ENCODE assay signal across 1 fruit fly cellular context in genomic region chr3L:606490-607327, dm6.
A peak's percentile ranks its signal among the peaks of the same experiment; 100 is the strongest.
TF ChIP-seq lines count a peak whose summit lies in the region.

Gene Reg-2 (minus strand): TSS chr3L:606569.

TF ChIP-seq in whole organism, embryonic, 481 proteins besides CTCF, POLR2A, EP300 and RAD21 (continued from another document):
- no peak for TF ChIP-seq CG6683 (GFP tag; optimal IDR thresholded peaks at IDR 0.05; lab: Kevin White, UChicago)
- TF ChIP-seq Bgb (GFP tag; IDR thresholded peaks at IDR 0.05; lab: Robert Waterston, UW; ENCODE audit: partially characterized antibody): no peak
- TF ChIP-seq CG6689 (GFP tag; IDR thresholded peaks at IDR 0.05; lab: Robert Waterston, UW): no peak
- TF ChIP-seq CG8388 (GFP tag; optimal IDR thresholded peaks at IDR 0.05; lab: Kevin White, UChicago): no peak
- TF ChIP-seq tup (GFP tag; optimal IDR thresholded peaks at IDR 0.05; lab: Kevin White, UChicago): no peak
- TF ChIP-seq gro (GFP tag; optimal IDR thresholded peaks at IDR 0.05; lab: Kevin White, UChicago): no peak
- no peak for TF ChIP-seq CG13123 (GFP tag; optimal IDR thresholded peaks at IDR 0.05; lab: Kevin White, UChicago)
- no peak for TF ChIP-seq Poxn (GFP tag; IDR thresholded peaks at IDR 0.05; lab: Robert Waterston, UW)
- TF ChIP-seq dmrt99B (tag; optimal IDR thresholded peaks at IDR 0.05; lab: Kevin White, UChicago): peak; percentile 1
- TF ChIP-seq ranshi (GFP tag; IDR thresholded peaks at IDR 0.05; lab: Robert Waterston, UW): no peak
- no peak for TF ChIP-seq eyg (GFP tag; optimal IDR thresholded peaks at IDR 0.05; lab: Kevin White, UChicago)
- no peak for TF ChIP-seq fd3F (GFP tag; optimal IDR thresholded peaks at IDR 0.05; lab: Kevin White, UChicago)
- TF ChIP-seq CG30020 (tag; optimal IDR thresholded peaks at IDR 0.05; lab: Kevin White, UChicago): no peak
- no peak for TF ChIP-seq NfI (GFP tag; optimal IDR thresholded peaks at IDR 0.05; lab: Kevin White, UChicago)
- TF ChIP-seq bcd (GFP tag; optimal IDR thresholded peaks at IDR 0.05; lab: Kevin White, UChicago): no peak
- TF ChIP-seq luna (GFP tag; optimal IDR thresholded peaks at IDR 0.05; lab: Kevin White, UChicago): no peak
- TF ChIP-seq CG9215 (GFP tag; IDR thresholded peaks at IDR 0.05; lab: Robert Waterston, UW): no peak
- no peak for TF ChIP-seq ase (GFP tag; IDR thresholded peaks at IDR 0.05; lab: Robert Waterston, UW)
- TF ChIP-seq br (optimal IDR thresholded peaks at IDR 0.05; lab: Kevin White, UChicago): no peak
- TF ChIP-seq CHES-1-like (GFP tag; optimal IDR thresholded peaks at IDR 0.05; lab: Kevin White, UChicago): no peak
- peak; percentile 28 for TF ChIP-seq CG12155 (GFP tag; optimal IDR thresholded peaks at IDR 0.05; lab: Kevin White, UChicago)
- no peak for TF ChIP-seq ato (GFP tag; IDR thresholded peaks at IDR 0.05; lab: Robert Waterston, UW; ENCODE audit: partially characterized antibody)
- no peak for TF ChIP-seq D19B (GFP tag; optimal IDR thresholded peaks at IDR 0.05; lab: Kevin White, UChicago)
- TF ChIP-seq hkb (optimal IDR thresholded peaks at IDR 0.05; lab: Kevin White, UChicago): no peak
- TF ChIP-seq hkb (GFP tag; IDR thresholded peaks at IDR 0.05; lab: Robert Waterston, UW): no peak
- no peak for TF ChIP-seq CG32772 (GFP tag; IDR thresholded peaks at IDR 0.05; lab: Robert Waterston, UW)
- peak; percentile 86 for TF ChIP-seq chinmo (GFP tag; IDR thresholded peaks at IDR 0.05; lab: Robert Waterston, UW; ENCODE audit: partially characterized antibody)
- TF ChIP-seq CG12391 (tag; optimal IDR thresholded peaks at IDR 0.05; lab: Kevin White, UChicago): peak; percentile 45
- TF ChIP-seq CG15696 (tag; optimal IDR thresholded peaks at IDR 0.05; lab: Kevin White, UChicago): peak; percentile 46
- no peak for TF ChIP-seq CG17802 (tag; optimal IDR thresholded peaks at IDR 0.05; lab: Kevin White, UChicago)
- TF ChIP-seq C15 (GFP tag; IDR thresholded peaks at IDR 0.05; lab: Robert Waterston, UW): no peak
- TF ChIP-seq Optix (GFP tag; IDR thresholded peaks at IDR 0.05; lab: Robert Waterston, UW): no peak
- no peak for TF ChIP-seq CG1024 (GFP tag; IDR thresholded peaks at IDR 0.05; lab: Robert Waterston, UW)
- TF ChIP-seq bab2 (GFP tag; optimal IDR thresholded peaks at IDR 0.05; lab: Kevin White, UChicago): no peak
- no peak for TF ChIP-seq ham (GFP tag; IDR thresholded peaks at IDR 0.05; lab: Robert Waterston, UW)
- no peak for TF ChIP-seq fu2 (GFP tag; optimal IDR thresholded peaks at IDR 0.05; lab: Kevin White, UChicago)
- TF ChIP-seq CG4424 (GFP tag; optimal IDR thresholded peaks at IDR 0.05; lab: Kevin White, UChicago): peak; percentile 29
- no peak for TF ChIP-seq CG8281 (tag; optimal IDR thresholded peaks at IDR 0.05; lab: Kevin White, UChicago)
- no peak for TF ChIP-seq CG3407 (GFP tag; optimal IDR thresholded peaks at IDR 0.05; lab: Kevin White, UChicago)
- no peak for TF ChIP-seq Dip3 (GFP tag; optimal IDR thresholded peaks at IDR 0.05; lab: Kevin White, UChicago)
- no peak for TF ChIP-seq CG11696 (GFP tag; IDR thresholded peaks at IDR 0.05; lab: Robert Waterston, UW)
- TF ChIP-seq Rfx (GFP tag; IDR thresholded peaks at IDR 0.05; lab: Robert Waterston, UW): peak; percentile 39; the same call in 1 of the 2 replicates
- no peak for TF ChIP-seq MESR4 (GFP tag; optimal IDR thresholded peaks at IDR 0.05; lab: Kevin White, UChicago)
- TF ChIP-seq CG10274 (GFP tag; optimal IDR thresholded peaks at IDR 0.05; lab: Kevin White, UChicago): no peak
- TF ChIP-seq nom (GFP tag; optimal IDR thresholded peaks at IDR 0.05; lab: Kevin White, UChicago): peak; percentile 37
- TF ChIP-seq Dek (tag; optimal IDR thresholded peaks at IDR 0.05; lab: Kevin White, UChicago): peak; percentile 40
- TF ChIP-seq Taf1 (GFP tag; IDR thresholded peaks at IDR 0.05; lab: Robert Waterston, UW): no peak
- TF ChIP-seq CG4404 (GFP tag; IDR thresholded peaks at IDR 0.05; lab: Robert Waterston, UW): no peak
- no peak for TF ChIP-seq Ptx1 (GFP tag; IDR thresholded peaks at IDR 0.05; lab: Robert Waterston, UW)
- peak; percentile 28 for TF ChIP-seq CG12071 (GFP tag; optimal IDR thresholded peaks at IDR 0.05; lab: Kevin White, UChicago)
- no peak for TF ChIP-seq CG11695 (GFP tag; IDR thresholded peaks at IDR 0.05; lab: Robert Waterston, UW)
- TF ChIP-seq CG11085 (GFP tag; IDR thresholded peaks at IDR 0.05; lab: Robert Waterston, UW): no peak
- TF ChIP-seq dm (GFP tag; optimal IDR thresholded peaks at IDR 0.05; lab: Kevin White, UChicago): no peak
- TF ChIP-seq nerfin-2 (GFP tag; IDR thresholded peaks at IDR 0.05; lab: Robert Waterston, UW; ENCODE audit: partially characterized antibody): no peak
- TF ChIP-seq her (GFP tag; optimal IDR thresholded peaks at IDR 0.05; lab: Kevin White, UChicago): no peak
- no peak for TF ChIP-seq YL-1 (GFP tag; optimal IDR thresholded peaks at IDR 0.05; lab: Kevin White, UChicago)
- no peak for TF ChIP-seq Sry-β (GFP tag; optimal IDR thresholded peaks at IDR 0.05; lab: Kevin White, UChicago)
- TF ChIP-seq CG17385 (GFP tag; optimal IDR thresholded peaks at IDR 0.05; lab: Kevin White, UChicago): peak; percentile 19
- TF ChIP-seq Chrac-16 (GFP tag; optimal IDR thresholded peaks at IDR 0.05; lab: Kevin White, UChicago): peak; percentile 28
- TF ChIP-seq sd (tag; optimal IDR thresholded peaks at IDR 0.05; lab: Kevin White, UChicago): peak; percentile 24
- peak; percentile 19 for TF ChIP-seq CG2116 (GFP tag; optimal IDR thresholded peaks at IDR 0.05; lab: Kevin White, UChicago)
- TF ChIP-seq tll (GFP tag; optimal IDR thresholded peaks at IDR 0.05; lab: Kevin White, UChicago): no peak
- TF ChIP-seq so (GFP tag; IDR thresholded peaks at IDR 0.05; lab: Robert Waterston, UW): peak; percentile 47; the same call in 1 of the 3 replicates
- TF ChIP-seq sr (GFP tag; IDR thresholded peaks at IDR 0.05; lab: Robert Waterston, UW): no peak
- TF ChIP-seq CG4282 (GFP tag; optimal IDR thresholded peaks at IDR 0.05; lab: Kevin White, UChicago): no peak
- TF ChIP-seq peb (GFP tag; IDR thresholded peaks at IDR 0.05; lab: Robert Waterston, UW): no peak
- TF ChIP-seq fd96Cb (tag; optimal IDR thresholded peaks at IDR 0.05; lab: Kevin White, UChicago): no peak
- no peak for TF ChIP-seq CG3726 (GFP tag; IDR thresholded peaks at IDR 0.05; lab: Robert Waterston, UW)
- TF ChIP-seq unc-4 (GFP tag; IDR thresholded peaks at IDR 0.05; lab: Robert Waterston, UW; ENCODE audit: partially characterized antibody): no peak
- no peak for TF ChIP-seq Stat92E (GFP tag; optimal IDR thresholded peaks at IDR 0.05; lab: Kevin White, UChicago)
- no peak for TF ChIP-seq ind (GFP tag; optimal IDR thresholded peaks at IDR 0.05; lab: Kevin White, UChicago)
- no peak for TF ChIP-seq CG5180 (GFP tag; optimal IDR thresholded peaks at IDR 0.05; lab: Kevin White, UChicago)
- no peak for TF ChIP-seq CG9797 (GFP tag; optimal IDR thresholded peaks at IDR 0.05; lab: Kevin White, UChicago)
- no peak for TF ChIP-seq H2.0 (GFP tag; IDR thresholded peaks at IDR 0.05; lab: Robert Waterston, UW)
- TF ChIP-seq org-1 (GFP tag; optimal IDR thresholded peaks at IDR 0.05; lab: Kevin White, UChicago): no peak
- TF ChIP-seq HLH3B (GFP tag; IDR thresholded peaks at IDR 0.05; lab: Robert Waterston, UW): 0 out of 2 replicates have a peak, but pooled peaks have one; percentile 29
- TF ChIP-seq CG8478 (optimal IDR thresholded peaks at IDR 0.05; lab: Kevin White, UChicago): no peak
- TF ChIP-seq Bteb2 (GFP tag; optimal IDR thresholded peaks at IDR 0.05; lab: Kevin White, UChicago): no peak
- no peak for TF ChIP-seq shn (GFP tag; optimal IDR thresholded peaks at IDR 0.05; lab: Kevin White, UChicago)
- no peak for TF ChIP-seq CG11093 (GFP tag; IDR thresholded peaks at IDR 0.05; lab: Robert Waterston, UW)
- TF ChIP-seq run (tag; optimal IDR thresholded peaks at IDR 0.05; lab: Kevin White, UChicago): peak; percentile 23
- TF ChIP-seq Mad (GFP tag; optimal IDR thresholded peaks at IDR 0.05; lab: Kevin White, UChicago): no peak
- peak; percentile 6 for TF ChIP-seq sqz (GFP tag; optimal IDR thresholded peaks at IDR 0.05; lab: Kevin White, UChicago)
- TF ChIP-seq dimm (GFP tag; IDR thresholded peaks at IDR 0.05; lab: Robert Waterston, UW): no peak
- peak; percentile 13 for TF ChIP-seq zen (tag; optimal IDR thresholded peaks at IDR 0.05; lab: Kevin White, UChicago)
- no peak for TF ChIP-seq trh (GFP tag; optimal IDR thresholded peaks at IDR 0.05; lab: Kevin White, UChicago)
- no peak for TF ChIP-seq bsh (GFP tag; optimal IDR thresholded peaks at IDR 0.05; lab: Kevin White, UChicago)
